Fruit fly (Drosophila melanogaster) whole organism, wandering third instar larva: ENCODE measurements around the gene CG10560.
A peak's percentile ranks its signal among the peaks of the same experiment; 100 is the strongest.

Experiments used
- Abd-B ChIP-seq: fragments of >200 bp; optimal IDR thresholded peaks from 2 replicates; lab custom pipeline; 2017; ENCODE audit warnings: missing biosample characterization, missing genetic modification characterization
- CrebA ChIP-seq: fragments of 200-800 bp; sonication (Bioruptor generic); optimal IDR thresholded peaks from 2 replicates; lab custom pipeline; 2016; ENCODE audit warnings: missing biosample characterization, mild to moderate bottlenecking, missing genetic modification characterization, borderline replicate concordance
- Dfd ChIP-seq: fragments of >200 bp; optimal IDR thresholded peaks from 2 replicates; lab custom pipeline; 2017; ENCODE audit warnings: missing biosample characterization, missing genetic modification characterization
- Dif ChIP-seq: fragments of 200-275, 200-300 bp; sonication (Bioruptor generic); optimal IDR thresholded peaks from 2 replicates; lab custom pipeline; 2018; ENCODE audit warnings: missing biosample characterization, missing genetic modification characterization; ENCODE audit not compliant: partially characterized antibody
- HLH106 ChIP-seq: fragments of 200-800 bp; optimal IDR thresholded peaks from 3 replicates; lab custom pipeline; 2019; ENCODE audit warnings: missing biosample characterization, mild to moderate bottlenecking, missing genetic modification characterization, moderate library complexity
- Hnf4 ChIP-seq: fragments of 200-800 bp; sonication (Bioruptor generic); optimal IDR thresholded peaks from 2 replicates; lab custom pipeline; 2016; ENCODE audit warnings: missing biosample characterization, mild to moderate bottlenecking, missing genetic modification characterization
- Jra ChIP-seq: sonication (Bioruptor generic); optimal IDR thresholded peaks from 2 replicates; lab custom pipeline; 2016; ENCODE audit warnings: missing biosample characterization, missing genetic modification characterization
- Myc ChIP-seq: fragments of >200 bp; optimal IDR thresholded peaks from 2 replicates; lab custom pipeline; 2017
- OdsH ChIP-seq: fragments of 200-800 bp; sonication (Bioruptor generic); optimal IDR thresholded peaks from 2 replicates; lab custom pipeline; 2016; ENCODE audit warnings: missing biosample characterization, mild to moderate bottlenecking, missing genetic modification characterization
- Rel ChIP-seq, 2 experiments: fragments of 200-800 bp; sonication (Bioruptor generic) in 1 of 2; optimal IDR thresholded peaks; 2 replicates in 1 of 2; 3 replicates in 1 of 2; lab custom pipeline; 2016 to 2019; ENCODE audit warnings: mild to moderate bottlenecking in 2 of 2, missing biosample characterization in 2 of 2, missing genetic modification characterization in 2 of 2, moderate library complexity in 1 of 2
- Sp1 ChIP-seq: fragments of 200-800 bp; sonication (Bioruptor generic); optimal IDR thresholded peaks from 3 replicates; lab custom pipeline; 2019; ENCODE audit warnings: missing biosample characterization, mild to moderate bottlenecking, missing genetic modification characterization, moderate library complexity
- Vsx2 ChIP-seq: fragments of 200-300, 225-300 bp; sonication (Bioruptor generic); optimal IDR thresholded peaks from 2 replicates; lab custom pipeline; 2018; ENCODE audit warnings: missing biosample characterization, missing genetic modification characterization; ENCODE audit not compliant: partially characterized antibody
- br ChIP-seq: fragments of 200-800 bp; sonication (Bioruptor generic); optimal IDR thresholded peaks from 2 replicates; lab custom pipeline; 2016; ENCODE audit warnings: missing biosample characterization, missing genetic modification characterization
- brk ChIP-seq: fragments of 200-800 bp; sonication (Bioruptor generic); optimal IDR thresholded peaks from 2 replicates; lab custom pipeline; 2016; ENCODE audit warnings: missing biosample characterization, mild to moderate bottlenecking, missing genetic modification characterization
- dl ChIP-seq, 2 experiments: fragments of 175-275, 200-275 bp in 1 of 2; fragments of 200-275 bp in 1 of 2; sonication (Bioruptor generic); optimal IDR thresholded peaks; lab custom pipeline; 2018; ENCODE audit warnings: mild to moderate bottlenecking in 2 of 2, missing biosample characterization in 2 of 2, missing genetic modification characterization in 2 of 2, moderate library complexity in 2 of 2; ENCODE audit not compliant: partially characterized antibody in 2 of 2, insufficient read depth in 1 of 2
- dmrt93B ChIP-seq: fragments of 200-800 bp; sonication (Bioruptor generic); optimal IDR thresholded peaks from 2 replicates; lab custom pipeline; 2018; ENCODE audit warnings: missing biosample characterization, mild to moderate bottlenecking, missing genetic modification characterization
- fru ChIP-seq: fragments of 200-800 bp; sonication (Bioruptor generic); optimal IDR thresholded peaks from 3 replicates; lab custom pipeline; 2016; ENCODE audit warnings: missing biosample characterization, mild to moderate bottlenecking, missing genetic modification characterization
- h ChIP-seq: fragments of 200-800 bp; sonication (Bioruptor generic); optimal IDR thresholded peaks from 3 replicates; lab custom pipeline; 2016; ENCODE audit warnings: missing biosample characterization, mild to moderate bottlenecking, missing genetic modification characterization
- jim ChIP-seq: fragments of 175-275, 200-325 bp; sonication (Bioruptor generic); optimal IDR thresholded peaks from 2 replicates; lab custom pipeline; 2016; ENCODE audit warnings: missing biosample characterization, mild to moderate bottlenecking, missing genetic modification characterization
- lola ChIP-seq: fragments of >200 bp; optimal IDR thresholded peaks from 2 replicates; lab custom pipeline; 2017; ENCODE audit warnings: missing biosample characterization, missing genetic modification characterization
- sage ChIP-seq: fragments of 200-800 bp; sonication (Bioruptor generic); optimal IDR thresholded peaks from 2 replicates; lab custom pipeline; 2016; ENCODE audit warnings: missing biosample characterization, mild to moderate bottlenecking, missing genetic modification characterization
- sv ChIP-seq: fragments of 200-800 bp; sonication (Bioruptor generic); optimal IDR thresholded peaks from 3 replicates; lab custom pipeline; 2016; ENCODE audit warnings: missing biosample characterization, missing genetic modification characterization
- tai ChIP-seq: sonication (Bioruptor generic); optimal IDR thresholded peaks from 2 replicates; lab custom pipeline; 2016; ENCODE audit warnings: missing biosample characterization, missing genetic modification characterization
- usp ChIP-seq: fragments of >200 bp; optimal IDR thresholded peaks from 2 replicates; lab custom pipeline; 2017; ENCODE audit warnings: missing biosample characterization, missing genetic modification characterization

The CG10560 gene

dm6 chr3R:25310843-25311242, 9.1 kb downstream of the CG10560 start, which contains the start of gene CG31099:
TSS of gene CG31099 (minus strand) at chr3R:25310943.
- no peak for TF ChIP-seq fru (GFP tag; lab: Kevin White, UChicago)
- no peak for TF ChIP-seq dl (GFP tag; optimal IDR thresholded peaks at IDR 0.05; lab: Kevin White, UChicago; ENCODE audit: insufficient read depth in 1 of 2, partially characterized antibody in 2 of 2)
- no peak for TF ChIP-seq OdsH (GFP tag; lab: Kevin White, UChicago)
- no peak for TF ChIP-seq usp (GFP tag; lab: Kevin White, UChicago)
- TF ChIP-seq dmrt93B = no peak

- TF ChIP-seq Dfd (GFP tag; lab: Kevin White, UChicago) (no peak), Abd-B (GFP tag; lab: Kevin White, UChicago) (no peak), lola (no peak), tai (GFP tag; lab: Kevin White, UChicago) (no peak), sv (GFP tag; lab: Kevin White, UChicago) (no peak), Hnf4 (GFP tag; lab: Kevin White, UChicago) (no peak), brk (GFP tag; lab: Kevin White, UChicago) (no peak), fru (GFP tag; lab: Kevin White, UChicago) (no peak), dmrt93B (no peak), Sp1 (GFP tag; lab: Kevin White, UChicago) (no peak), sage (GFP tag; lab: Kevin White, UChicago) (no peak), Myc (lab: Kevin White, UChicago) (no peak), jim (GFP tag; lab: Kevin White, UChicago) (no peak), Jra (no peak), OdsH (GFP tag; lab: Kevin White, UChicago) (no peak), h (GFP tag; lab: Kevin White, UChicago) (no peak), Dif (GFP tag; lab: Kevin White, UChicago) (no peak), CrebA (GFP tag; lab: Kevin White, UChicago) (no peak)
These were observed 10.7 kb downstream of the CG10560 start for dm6 chr3R:25309175-25309574.

- no peak for TF ChIP-seq Vsx2 (GFP tag; lab: Kevin White, UChicago)
- TF ChIP-seq Hnf4 (GFP tag; lab: Kevin White, UChicago) = peak; percentile 0
These were observed 11.7 kb downstream of the CG10560 start, which contains the start of gene CG10550 for dm6 chr3R:25308228-25308627. TSS of gene CG10550 (minus strand) at chr3R:25308391.

- TF ChIP-seq Dfd (GFP tag; lab: Kevin White, UChicago) (no peak), Rel (GFP tag; optimal IDR thresholded peaks at IDR 0.05; lab: Kevin White, UChicago) (no peak), Rel (tag; optimal IDR thresholded peaks at IDR 0.05; lab: Kevin White, UChicago) (peak; percentile 1)
These were observed 13.9 kb downstream of the CG10560 start for dm6 chr3R:25305822-25306544.

- TF ChIP-seq Rel (GFP tag; optimal IDR thresholded peaks at IDR 0.05; lab: Kevin White, UChicago) (no peak), Rel (tag; optimal IDR thresholded peaks at IDR 0.05; lab: Kevin White, UChicago) (peak; percentile 99), h (GFP tag; lab: Kevin White, UChicago) (no peak), brk (GFP tag; lab: Kevin White, UChicago) (peak; percentile 17), lola (no peak), CrebA (GFP tag; lab: Kevin White, UChicago) (peak; percentile 17), sage (GFP tag; lab: Kevin White, UChicago) (peak; percentile 26)
These were observed 16.0 kb downstream of the CG10560 start, which contains the start of gene CG31436 for dm6 chr3R:25303857-25304440. TSS of gene CG31436 (plus strand) at chr3R:25304137.

- no peak for TF ChIP-seq OdsH (GFP tag; lab: Kevin White, UChicago)
- TF ChIP-seq Rel (GFP tag; optimal IDR thresholded peaks at IDR 0.05; lab: Kevin White, UChicago) = no peak
- TF ChIP-seq Rel (tag; optimal IDR thresholded peaks at IDR 0.05; lab: Kevin White, UChicago) = no peak
- TF ChIP-seq br (GFP tag; lab: Kevin White, UChicago) = no peak
- peak; percentile 57 for TF ChIP-seq brk (GFP tag; lab: Kevin White, UChicago)
- no peak for TF ChIP-seq HLH106 (tag; lab: Kevin White, UChicago)
- TF ChIP-seq, all 38 proteins: peak for 1
These were observed 17.7 kb downstream of the CG10560 start, which contains the start of gene CG31370 for dm6 chr3R:25302239-25302638. TSS of gene CG31370 (plus strand) at chr3R:25302464.
